Fruit fly (Drosophila melanogaster) whole organism, wandering third instar larva: ENCODE measurements around the gene CG11693.
A peak's percentile ranks its signal among the peaks of the same experiment; 100 is the strongest.

ENCODE experiments used
- CG32264 ChIP-seq: fragments of 200-800 bp; sonication (Bioruptor generic); optimal IDR thresholded peaks from 2 replicates; lab custom pipeline; 2016; ENCODE audit warnings: missing biosample characterization, missing genetic modification characterization
- CG9705 ChIP-seq: fragments of 200-800 bp; sonication (Bioruptor generic); optimal IDR thresholded peaks from 2 replicates; lab custom pipeline; 2018; ENCODE audit warnings: missing biosample characterization, mild to moderate bottlenecking, missing genetic modification characterization
- CrebA ChIP-seq: fragments of 200-800 bp; sonication (Bioruptor generic); optimal IDR thresholded peaks from 2 replicates; lab custom pipeline; 2016; ENCODE audit warnings: missing biosample characterization, mild to moderate bottlenecking, missing genetic modification characterization, borderline replicate concordance
- Dfd ChIP-seq: fragments of >200 bp; optimal IDR thresholded peaks from 2 replicates; lab custom pipeline; 2017; ENCODE audit warnings: missing biosample characterization, missing genetic modification characterization
- Dif ChIP-seq: fragments of 200-275, 200-300 bp; sonication (Bioruptor generic); optimal IDR thresholded peaks from 2 replicates; lab custom pipeline; 2018; ENCODE audit warnings: missing biosample characterization, missing genetic modification characterization; ENCODE audit not compliant: partially characterized antibody
- HLH106 ChIP-seq: fragments of 200-800 bp; optimal IDR thresholded peaks from 3 replicates; lab custom pipeline; 2019; ENCODE audit warnings: missing biosample characterization, mild to moderate bottlenecking, missing genetic modification characterization, moderate library complexity
- Hnf4 ChIP-seq: fragments of 200-800 bp; sonication (Bioruptor generic); optimal IDR thresholded peaks from 2 replicates; lab custom pipeline; 2016; ENCODE audit warnings: missing biosample characterization, mild to moderate bottlenecking, missing genetic modification characterization
- Hr83 ChIP-seq: fragments of 200-300 bp; sonication (Bioruptor generic); optimal IDR thresholded peaks from 2 replicates; lab custom pipeline; 2016; ENCODE audit warnings: missing biosample characterization, mild to moderate bottlenecking, missing genetic modification characterization, moderate library complexity; ENCODE audit not compliant: poor library complexity, severe bottlenecking
- Jra ChIP-seq: sonication (Bioruptor generic); optimal IDR thresholded peaks from 2 replicates; lab custom pipeline; 2016; ENCODE audit warnings: missing biosample characterization, missing genetic modification characterization
- Mio ChIP-seq: sonication (Bioruptor generic); optimal IDR thresholded peaks from 2 replicates; lab custom pipeline; 2016; ENCODE audit warnings: missing biosample characterization, missing genetic modification characterization
- N ChIP-seq: fragments of >200 bp; optimal IDR thresholded peaks from 2 replicates; lab custom pipeline; 2018; ENCODE audit warnings: missing biosample characterization, missing external identifiers, missing genetic modification characterization
- OdsH ChIP-seq: fragments of 200-800 bp; sonication (Bioruptor generic); optimal IDR thresholded peaks from 2 replicates; lab custom pipeline; 2016; ENCODE audit warnings: missing biosample characterization, mild to moderate bottlenecking, missing genetic modification characterization
- Rel ChIP-seq, 2 experiments: fragments of 200-800 bp; sonication (Bioruptor generic) in 1 of 2; optimal IDR thresholded peaks; 2 replicates in 1 of 2; 3 replicates in 1 of 2; lab custom pipeline; 2016 to 2019; ENCODE audit warnings: mild to moderate bottlenecking in 2 of 2, missing biosample characterization in 2 of 2, missing genetic modification characterization in 2 of 2, moderate library complexity in 1 of 2
- Sp1 ChIP-seq: fragments of 200-800 bp; sonication (Bioruptor generic); optimal IDR thresholded peaks from 3 replicates; lab custom pipeline; 2019; ENCODE audit warnings: missing biosample characterization, mild to moderate bottlenecking, missing genetic modification characterization, moderate library complexity
- br ChIP-seq: fragments of 200-800 bp; sonication (Bioruptor generic); optimal IDR thresholded peaks from 2 replicates; lab custom pipeline; 2016; ENCODE audit warnings: missing biosample characterization, missing genetic modification characterization
- brk ChIP-seq: fragments of 200-800 bp; sonication (Bioruptor generic); optimal IDR thresholded peaks from 2 replicates; lab custom pipeline; 2016; ENCODE audit warnings: missing biosample characterization, mild to moderate bottlenecking, missing genetic modification characterization
- dmrt93B ChIP-seq: fragments of 200-800 bp; sonication (Bioruptor generic); optimal IDR thresholded peaks from 2 replicates; lab custom pipeline; 2018; ENCODE audit warnings: missing biosample characterization, mild to moderate bottlenecking, missing genetic modification characterization
- dsf ChIP-seq: sonication (Bioruptor generic); optimal IDR thresholded peaks from 2 replicates; lab custom pipeline; 2016; ENCODE audit warnings: missing biosample characterization, missing genetic modification characterization, borderline replicate concordance
- ey ChIP-seq: fragments of 200-800 bp; sonication (Bioruptor generic); optimal IDR thresholded peaks from 2 replicates; lab custom pipeline; 2016; ENCODE audit warnings: missing biosample characterization, missing genetic modification characterization
- foxo ChIP-seq, 2 experiments: fragments of 200-800 bp; sonication (Bioruptor generic); optimal IDR thresholded peaks; 2 replicates in 1 of 2; 3 replicates in 1 of 2; lab custom pipeline; 2016 to 2017; ENCODE audit warnings: missing biosample characterization in 2 of 2, missing genetic modification characterization in 2 of 2
- fru ChIP-seq: fragments of 200-800 bp; sonication (Bioruptor generic); optimal IDR thresholded peaks from 3 replicates; lab custom pipeline; 2016; ENCODE audit warnings: missing biosample characterization, mild to moderate bottlenecking, missing genetic modification characterization
- h ChIP-seq: fragments of 200-800 bp; sonication (Bioruptor generic); optimal IDR thresholded peaks from 3 replicates; lab custom pipeline; 2016; ENCODE audit warnings: missing biosample characterization, mild to moderate bottlenecking, missing genetic modification characterization
- lola ChIP-seq: fragments of >200 bp; optimal IDR thresholded peaks from 2 replicates; lab custom pipeline; 2017; ENCODE audit warnings: missing biosample characterization, missing genetic modification characterization
- pan ChIP-seq: fragments of >200 bp; optimal IDR thresholded peaks from 2 replicates; lab custom pipeline; 2017
- psq ChIP-seq: fragments of 200-800 bp; sonication (Bioruptor generic); optimal IDR thresholded peaks from 3 replicates; lab custom pipeline; 2017; ENCODE audit warnings: missing biosample characterization, mild to moderate bottlenecking, missing genetic modification characterization, moderate library complexity
- rgr ChIP-seq: fragments of 200-800 bp; sonication (Bioruptor generic); optimal IDR thresholded peaks from 3 replicates; lab custom pipeline; 2016; ENCODE audit warnings: missing biosample characterization, mild to moderate bottlenecking, missing genetic modification characterization
- sage ChIP-seq: fragments of 200-800 bp; sonication (Bioruptor generic); optimal IDR thresholded peaks from 2 replicates; lab custom pipeline; 2016; ENCODE audit warnings: missing biosample characterization, mild to moderate bottlenecking, missing genetic modification characterization
- woc ChIP-seq: sonication (Bioruptor generic); optimal IDR thresholded peaks from 2 replicates; lab custom pipeline; 2016; ENCODE audit warnings: missing biosample characterization, mild to moderate bottlenecking, missing genetic modification characterization

Gene CG11693

DNA sequence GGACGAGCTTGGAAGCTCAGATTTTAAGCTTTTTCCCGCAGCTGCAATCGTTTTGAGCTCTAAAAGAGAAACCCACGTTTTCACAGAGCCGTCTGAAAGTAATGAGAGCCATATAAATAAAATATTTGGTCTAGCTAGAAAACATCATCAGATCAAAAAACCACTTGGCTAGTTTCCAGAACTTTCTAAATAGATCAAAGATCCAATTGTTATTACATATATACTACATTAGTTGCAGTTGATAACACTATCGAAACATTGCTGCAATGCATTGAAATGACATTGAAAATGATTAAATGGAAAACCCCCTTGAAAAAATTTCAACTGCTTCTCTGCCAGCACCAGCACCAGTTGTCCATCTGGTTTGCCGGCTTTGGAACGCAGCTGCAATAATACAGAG lies 44.4 kb upstream of the CG11693 start:
- TF ChIP-seq Hnf4 (no peak), h (GFP tag; lab: Kevin White, UChicago) (peak; percentile 10), HLH106 (tag; lab: Kevin White, UChicago) (peak; percentile 43), br (GFP tag; lab: Kevin White, UChicago) (peak; percentile 9), ey (GFP tag; lab: Kevin White, UChicago) (peak; percentile 24)

DNA sequence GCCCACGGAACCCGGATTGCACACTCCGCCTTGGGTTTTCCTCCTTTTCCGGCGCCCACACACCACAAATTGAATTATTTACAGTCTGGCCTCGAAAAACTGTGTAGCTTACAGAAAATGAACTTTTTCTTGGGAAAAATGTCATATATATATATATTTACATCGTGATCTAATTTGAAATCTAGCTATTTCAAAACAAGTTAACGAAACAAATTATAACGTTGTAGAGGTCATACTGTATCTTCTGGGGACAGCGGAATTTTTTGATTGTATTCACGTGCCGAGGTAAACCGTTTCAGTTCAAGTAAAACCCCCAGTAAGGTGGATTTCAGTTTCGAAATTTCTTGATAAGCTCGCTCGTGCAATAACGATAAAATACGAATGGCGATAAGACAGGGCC lies 43.9 kb upstream of the CG11693 start:
- TF ChIP-seq Mio (GFP tag; lab: Kevin White, UChicago) = no peak
- TF ChIP-seq woc = no peak
- peak; percentile 19 for TF ChIP-seq psq (GFP tag; lab: Kevin White, UChicago)
- TF ChIP-seq ey (GFP tag; lab: Kevin White, UChicago) = peak; percentile 45
- TF ChIP-seq Rel (GFP tag; optimal IDR thresholded peaks at IDR 0.05; lab: Kevin White, UChicago) = no peak
- TF ChIP-seq Rel (tag; optimal IDR thresholded peaks at IDR 0.05; lab: Kevin White, UChicago) = peak; percentile 80
- TF ChIP-seq fru (GFP tag; lab: Kevin White, UChicago) = peak; percentile 37
- TF ChIP-seq CG9705 (GFP tag; lab: Kevin White, UChicago) = peak; percentile 13
- no peak for TF ChIP-seq Dfd (GFP tag; lab: Kevin White, UChicago)
- TF ChIP-seq h (GFP tag; lab: Kevin White, UChicago) = peak; percentile 60
- peak; percentile 30 for TF ChIP-seq dmrt93B
- TF ChIP-seq foxo (GFP tag; optimal IDR thresholded peaks at IDR 0.05; lab: Kevin White, UChicago) = peak in 1 of 2 experiments; percentile 69
- TF ChIP-seq Sp1 (GFP tag; lab: Kevin White, UChicago) = peak; percentile 70
- TF ChIP-seq OdsH (GFP tag; lab: Kevin White, UChicago) = peak; percentile 63
- peak; percentile 17 for TF ChIP-seq Jra
- TF ChIP-seq br (GFP tag; lab: Kevin White, UChicago) = peak; percentile 45
- no peak for TF ChIP-seq sage (GFP tag; lab: Kevin White, UChicago)
- TF ChIP-seq dsf (GFP tag; lab: Kevin White, UChicago) = no peak
- TF ChIP-seq HLH106 (tag; lab: Kevin White, UChicago) = peak; percentile 68
- peak; percentile 54 for TF ChIP-seq Hnf4
- TF ChIP-seq rgr (GFP tag; lab: Kevin White, UChicago) = peak; percentile 73
- peak; percentile 18 for TF ChIP-seq CG32264 (GFP tag; lab: Kevin White, UChicago)

DNA sequence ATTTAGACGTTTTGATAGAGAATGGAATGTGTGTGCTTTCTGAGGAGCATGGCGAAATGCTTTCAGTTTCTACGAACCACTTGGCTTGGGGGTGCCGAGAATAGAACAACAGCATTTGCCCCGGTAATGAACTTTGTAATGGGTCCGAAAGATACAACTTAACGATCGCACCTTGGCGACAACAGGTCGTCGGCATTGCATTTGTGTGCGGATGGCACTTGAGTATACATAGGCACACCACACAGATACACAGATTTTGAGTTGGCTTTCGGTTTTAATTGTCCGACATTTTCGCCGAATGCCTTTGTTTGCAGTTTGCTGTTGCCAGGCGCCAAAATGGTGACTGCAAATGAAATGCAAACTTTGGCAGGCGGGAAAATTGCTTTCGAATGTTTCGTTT lies 43.4 kb upstream of the CG11693 start:
- no peak for TF ChIP-seq foxo (GFP tag; optimal IDR thresholded peaks at IDR 0.05; lab: Kevin White, UChicago)
- no peak for TF ChIP-seq CG9705 (GFP tag; lab: Kevin White, UChicago)
- no peak for TF ChIP-seq CrebA (GFP tag; lab: Kevin White, UChicago)
- TF ChIP-seq brk (GFP tag; lab: Kevin White, UChicago) = no peak
- no peak for TF ChIP-seq Dif (GFP tag; lab: Kevin White, UChicago)
- TF ChIP-seq Rel (GFP tag; optimal IDR thresholded peaks at IDR 0.05; lab: Kevin White, UChicago) = no peak
- no peak for TF ChIP-seq Rel (tag; optimal IDR thresholded peaks at IDR 0.05; lab: Kevin White, UChicago)

DNA sequence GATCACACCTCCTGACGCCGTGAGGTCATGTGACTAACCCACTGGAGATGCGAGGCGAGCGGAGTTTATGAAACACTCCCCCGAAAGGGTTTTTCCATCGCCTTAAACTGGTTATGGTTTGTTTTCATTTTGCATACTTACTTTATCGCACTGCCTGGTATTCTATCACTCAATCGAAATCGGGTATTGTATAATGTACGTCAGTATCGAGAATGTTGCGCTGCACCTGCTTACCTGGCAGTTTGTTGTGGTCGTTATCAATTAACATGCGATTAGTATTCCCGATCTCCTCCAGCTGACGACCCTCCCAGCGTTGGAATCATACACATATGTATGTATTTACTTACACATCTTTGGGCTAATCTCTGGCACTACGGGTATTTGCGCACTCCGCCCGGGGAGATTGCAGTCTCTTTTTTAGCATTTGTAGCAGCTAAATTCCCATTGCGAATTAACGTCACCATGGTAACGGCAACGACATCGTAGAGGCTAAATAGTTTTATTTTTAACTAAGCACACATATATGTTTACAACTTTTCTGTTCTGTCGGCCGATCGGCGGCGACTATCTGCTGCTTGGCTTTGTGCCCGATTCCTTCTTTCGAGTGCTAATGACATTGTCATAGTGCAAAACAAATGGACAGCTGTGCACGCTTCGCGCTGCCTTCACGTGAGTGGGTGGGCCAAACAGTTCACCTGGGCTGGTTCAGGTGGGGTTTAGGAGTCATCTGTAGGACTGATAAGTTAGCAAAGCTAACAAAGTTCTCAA lies 42.6 kb upstream of the CG11693 start:
- TF ChIP-seq OdsH (GFP tag; lab: Kevin White, UChicago) (no peak), woc (no peak), CG32264 (GFP tag; lab: Kevin White, UChicago) (no peak), Rel (GFP tag; optimal IDR thresholded peaks at IDR 0.05; lab: Kevin White, UChicago) (no peak), Rel (tag; optimal IDR thresholded peaks at IDR 0.05; lab: Kevin White, UChicago) (peak; percentile 73), CG9705 (GFP tag; lab: Kevin White, UChicago) (no peak), lola (no peak), foxo (GFP tag; optimal IDR thresholded peaks at IDR 0.05; lab: Kevin White, UChicago) (no peak), psq (GFP tag; lab: Kevin White, UChicago) (no peak), ey (GFP tag; lab: Kevin White, UChicago) (no peak), Sp1 (GFP tag; lab: Kevin White, UChicago) (no peak), Hr83 (GFP tag; lab: Kevin White, UChicago) (peak; percentile 16), pan (lab: Kevin White, UChicago) (no peak), N (GFP tag; lab: Kevin White, UChicago) (no peak), Mio (GFP tag; lab: Kevin White, UChicago) (no peak), CrebA (GFP tag; lab: Kevin White, UChicago) (no peak), h (GFP tag; lab: Kevin White, UChicago) (peak; percentile 30), fru (GFP tag; lab: Kevin White, UChicago) (no peak), HLH106 (tag; lab: Kevin White, UChicago) (no peak)
